Worm (Caenorhabditis elegans) whole organism, L2 larva: ENCODE results near the gene ssu-2.

ENCODE experiments used
- nhr-25 ChIP-seq: fragments of 150-350 bp; sonication (generic microtip); optimal IDR thresholded peaks from 3 replicates; lab custom pipeline; 2014; ENCODE audit warnings: missing biosample characterization, missing genetic modification characterization
- sma-9 ChIP-seq, 2 experiments: fragments of 150-350 bp in 1 of 2; sonication (generic microtip) in 1 of 2; optimal IDR thresholded peaks; 2 replicates each; lab custom pipeline; 2014 to 2016; ENCODE audit warnings: missing genetic modification characterization in 2 of 2, mild to moderate bottlenecking in 1 of 2, missing biosample characterization in 1 of 2, missing compliant biosample characterization in 1 of 2, missing genetic modification reagents in 1 of 2, moderate library complexity in 1 of 2

DNA sequence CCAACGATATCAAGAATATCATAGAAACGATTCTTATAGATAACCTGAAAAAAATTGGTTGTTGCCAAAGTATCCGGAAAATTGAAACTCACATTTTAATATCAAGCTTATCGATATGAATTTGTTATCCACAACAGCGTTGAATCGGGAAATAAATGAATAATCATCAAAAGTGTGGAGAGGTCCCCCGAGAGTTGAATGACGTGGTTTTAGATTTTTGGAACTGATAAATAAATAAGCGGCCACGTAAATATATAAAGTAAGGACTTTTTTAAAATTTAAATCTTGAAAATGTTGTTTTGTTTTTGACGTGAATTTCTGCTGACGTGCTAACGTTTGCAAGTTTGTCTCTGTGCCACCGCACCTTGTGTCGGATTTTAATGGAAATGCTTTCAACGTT is 26.7 kb upstream of the ssu-2 start, which contains the start of gene Y67A10A.3:
- TF ChIP-seq nhr-25 (tag; lab: Kevin White, UChicago) (no peak), sma-9 (GFP tag; optimal IDR thresholded peaks at IDR 0.05; lab: Kevin White, UChicago) (no peak), sma-9 (tag; optimal IDR thresholded peaks at IDR 0.05; lab: Kevin White, UChicago) (no peak)
